Fruit fly (Drosophila melanogaster) whole organism: ENCODE results near the gene vex.
"Not testable (repeated sequence)": the region's sequence is repeated elsewhere in the genome, so short reads cannot be mapped to it uniquely, and the experiment has no call there.

Source experiments
- CG8478 ChIP-seq: fragments of >200 bp; optimal IDR thresholded peaks from 2 replicates; lab custom pipeline; 2018; ENCODE audit warnings: inconsistent platforms
- Dll ChIP-seq: fragments of >200 bp; optimal IDR thresholded peaks from 2 replicates; lab custom pipeline; 2017
- EcR ChIP-seq, 2 experiments: fragments of >200 bp; optimal IDR thresholded peaks; 2 replicates each; lab custom pipeline; 2017; ENCODE audit warnings: missing biosample characterization in 2 of 2, missing genetic modification characterization in 2 of 2, missing genetic modification reagents in 2 of 2
- pan ChIP-seq: fragments of >200 bp; optimal IDR thresholded peaks from 2 replicates; lab custom pipeline; 2017
- psq ChIP-seq: fragments of >200 bp; optimal IDR thresholded peaks from 2 replicates; lab custom pipeline; 2017
- usp ChIP-seq: fragments of >200 bp; optimal IDR thresholded peaks from 2 replicates; lab custom pipeline; 2017; ENCODE audit warnings: missing biosample characterization, missing genetic modification characterization, mixed read lengths

vex gene

dm6 chrX:10966978-10967731 lies 72.5 kb downstream of the vex start, which contains the start of gene C901:
C901 (minus strand) TSS chrX:10967134.
- TF ChIP-seq Dll (no peak), usp (GFP tag; lab: Kevin White, UChicago) (no peak), CG8478 (lab: Kevin White, UChicago) (no peak), EcR (GFP tag; optimal IDR thresholded peaks at IDR 0.05; lab: Kevin White, UChicago) (no peak), psq (lab: Kevin White, UChicago) (no peak), pan (lab: Kevin White, UChicago) (no peak)

dm6 chrX:10959912-10960311 lies 79.8 kb downstream of the vex start:
- TF ChIP-seq usp (GFP tag; lab: Kevin White, UChicago) (no peak), EcR (GFP tag; optimal IDR thresholded peaks at IDR 0.05; lab: Kevin White, UChicago) (no peak), Dll (no peak), psq (lab: Kevin White, UChicago) (no peak), pan (lab: Kevin White, UChicago) (no peak), CG8478 (lab: Kevin White, UChicago) (no peak)

dm6 chrX:10953240-10953639 lies 86.5 kb downstream of the vex start:
- TF ChIP-seq usp (GFP tag; lab: Kevin White, UChicago) (no peak), pan (lab: Kevin White, UChicago) (no peak), Dll (no peak), psq (lab: Kevin White, UChicago) (no peak), EcR (GFP tag; optimal IDR thresholded peaks at IDR 0.05; lab: Kevin White, UChicago) (no peak), CG8478 (lab: Kevin White, UChicago) (no peak)

- TF ChIP-seq usp (GFP tag; lab: Kevin White, UChicago) (no peak), psq (lab: Kevin White, UChicago) (no peak), EcR (GFP tag; optimal IDR thresholded peaks at IDR 0.05; lab: Kevin White, UChicago) (no peak), CG8478 (lab: Kevin White, UChicago) (no peak), pan (lab: Kevin White, UChicago) (no peak), Dll (no peak)
These were observed 87.3 kb downstream of the vex start, which contains the start of gene Rab9Fb for dm6 chrX:10952386-10952785. Rab9Fb (minus strand) TSS chrX:10952486.

- not testable (repeated sequence) for TF ChIP-seq usp (GFP tag; lab: Kevin White, UChicago); CG8478 (lab: Kevin White, UChicago); EcR (GFP tag; optimal IDR thresholded peaks at IDR 0.05; lab: Kevin White, UChicago)
These were observed 88.8 kb downstream of the vex start, which contains the start of gene Rab9Fa for dm6 chrX:10950930-10951329. Rab9Fa (minus strand) TSS chrX:10951030.

dm6 chrX:10936599-10936998 lies 103.1 kb downstream of the vex start:
- TF ChIP-seq CG8478 (lab: Kevin White, UChicago) (no peak), Dll (no peak), usp (GFP tag; lab: Kevin White, UChicago) (no peak), psq (lab: Kevin White, UChicago) (no peak), pan (lab: Kevin White, UChicago) (no peak), EcR (GFP tag; optimal IDR thresholded peaks at IDR 0.05; lab: Kevin White, UChicago) (no peak)

- TF ChIP-seq Dll: no peak
- no peak for TF ChIP-seq EcR (GFP tag; optimal IDR thresholded peaks at IDR 0.05; lab: Kevin White, UChicago)
- TF ChIP-seq psq (lab: Kevin White, UChicago): no peak
- TF ChIP-seq CG8478 (lab: Kevin White, UChicago): no peak
- no peak for TF ChIP-seq pan (lab: Kevin White, UChicago)
- TF ChIP-seq usp (GFP tag; lab: Kevin White, UChicago): no peak
These were observed 104.1 kb downstream of the vex start for dm6 chrX:10935587-10935986.

dm6 chrX:10933776-10934175 lies 105.9 kb downstream of the vex start:
- TF ChIP-seq pan (lab: Kevin White, UChicago): no peak
- TF ChIP-seq psq (lab: Kevin White, UChicago): no peak
- no peak for TF ChIP-seq Dll
- TF ChIP-seq CG8478 (lab: Kevin White, UChicago): no peak
- TF ChIP-seq EcR (GFP tag; optimal IDR thresholded peaks at IDR 0.05; lab: Kevin White, UChicago): no peak
- TF ChIP-seq usp (GFP tag; lab: Kevin White, UChicago): no peak

dm6 chrX:10932300-10932699 lies 107.4 kb downstream of the vex start:
- no peak for TF ChIP-seq usp (GFP tag; lab: Kevin White, UChicago)
- TF ChIP-seq pan (lab: Kevin White, UChicago): no peak
- peak in 1 of 2 experiments; percentile 8 for TF ChIP-seq EcR (GFP tag; optimal IDR thresholded peaks at IDR 0.05; lab: Kevin White, UChicago)
- no peak for TF ChIP-seq Dll
- no peak for TF ChIP-seq psq (lab: Kevin White, UChicago)
- TF ChIP-seq CG8478 (lab: Kevin White, UChicago): no peak

dm6 chrX:10931250-10931649 lies 108.5 kb downstream of the vex start:
- TF ChIP-seq usp (GFP tag; lab: Kevin White, UChicago): no peak
- no peak for TF ChIP-seq pan (lab: Kevin White, UChicago)
- TF ChIP-seq CG8478 (lab: Kevin White, UChicago): no peak
- TF ChIP-seq psq (lab: Kevin White, UChicago): no peak
- TF ChIP-seq Dll: no peak
- TF ChIP-seq EcR (GFP tag; optimal IDR thresholded peaks at IDR 0.05; lab: Kevin White, UChicago): no peak

dm6 chrX:10930553-10931092 lies 109.1 kb downstream of the vex start, which contains the start of gene Myo10A:
Myo10A (plus strand) TSS chrX:10930840.
- no peak for TF ChIP-seq Dll
- TF ChIP-seq usp (GFP tag; lab: Kevin White, UChicago): no peak
- no peak for TF ChIP-seq EcR (GFP tag; optimal IDR thresholded peaks at IDR 0.05; lab: Kevin White, UChicago)
- TF ChIP-seq CG8478 (lab: Kevin White, UChicago): no peak
